Worm (Caenorhabditis elegans) whole organism, L4 larva: ENCODE data around the gene acs-1.
A peak's percentile ranks its signal among the peaks of the same experiment; 100 is the strongest.

Experiments
- F26F4.8 ChIP-seq: fragments of 200-800 bp; sonication (Bioruptor generic); conservative IDR thresholded peaks from 2 replicates; pipeline ENCODE4 v1.3.6; 2022; ENCODE audit warnings: missing genetic modification characterization, missing compliant biosample characterization
- F44E2.7 ChIP-seq: fragments of 200-800 bp; sonication (Bioruptor generic); IDR thresholded peaks from 2 replicates; pipeline ENCODE4 v2.1.2; 2022; ENCODE audit warnings: missing genetic modification characterization, missing compliant biosample characterization
- F49E8.2 ChIP-seq: sonication (generic microtip); optimal IDR thresholded peaks from 2 replicates; lab custom pipeline; 2016; ENCODE audit warnings: missing compliant biosample characterization, mild to moderate bottlenecking, missing genetic modification characterization, borderline replicate concordance
- R02D3.7 ChIP-seq: fragments of 150-350 bp; sonication (generic microtip); optimal IDR thresholded peaks from 3 replicates; lab custom pipeline; 2014; ENCODE audit warnings: missing biosample characterization, missing genetic modification characterization
- T26A8.4 ChIP-seq: fragments of 200-800 bp; sonication (Bioruptor generic); IDR thresholded peaks from 2 replicates; pipeline ENCODE4 v1.3.6; 2022; ENCODE audit warnings: missing genetic modification characterization, missing compliant biosample characterization
- Y105C5A.15 ChIP-seq: fragments of 200-800 bp; sonication (Bioruptor generic); IDR thresholded peaks from 2 replicates; pipeline ENCODE4 v1.3.6; 2022; ENCODE audit warnings: missing genetic modification characterization, missing compliant biosample characterization
- Y48G9A.11 ChIP-seq: fragments of 200-800 bp; sonication (Bioruptor generic); IDR thresholded peaks from 2 replicates; pipeline ENCODE4 v1.3.6; 2022; ENCODE audit warnings: missing genetic modification reagents, missing genetic modification characterization, missing compliant biosample characterization
- Y5F2A.4 ChIP-seq: fragments of 200-800 bp; sonication (Bioruptor generic); optimal IDR thresholded peaks from 2 replicates; lab custom pipeline; 2018; ENCODE audit warnings: mild to moderate bottlenecking, missing genetic modification characterization, missing compliant biosample characterization
- aha-1 ChIP-seq: fragments of 150-350 bp; peaks from one replicate; lab custom pipeline; 2014; ENCODE audit warnings: missing biosample characterization, missing genetic modification characterization
- ama-1 ChIP-seq: fragments of 150-350 bp; optimal IDR thresholded peaks from 2 replicates; lab custom pipeline; 2014; ENCODE audit warnings: inconsistent platforms, mixed read lengths
- arid-1 ChIP-seq: fragments of 200-800 bp; sonication (Bioruptor generic); conservative IDR thresholded peaks from 2 replicates; pipeline ENCODE4 v1.3.6; 2022; ENCODE audit warnings: missing genetic modification reagents, missing genetic modification characterization, missing compliant biosample characterization
- ceh-44 ChIP-seq: fragments of 200-800 bp; sonication (Bioruptor generic); IDR thresholded peaks from 2 replicates; pipeline ENCODE4 v1.3.6; 2022; ENCODE audit warnings: missing genetic modification reagents, missing genetic modification characterization, missing compliant biosample characterization
- daf-16 ChIP-seq, 3 experiments: sonication (generic microtip); optimal IDR thresholded peaks; 2 replicates each; lab custom pipeline; 2016 to 2017; ENCODE audit warnings: missing genetic modification characterization in 3 of 3, missing genetic modification reagents in 3 of 3, mild to moderate bottlenecking in 2 of 3, missing compliant biosample characterization in 2 of 3, missing biosample characterization in 1 of 3, moderate library complexity in 1 of 3
- daf-19 ChIP-seq: fragments of 200-800 bp; sonication (Bioruptor generic); conservative IDR thresholded peaks from 2 replicates; pipeline ENCODE4 v1.3.6; 2022; ENCODE audit warnings: missing genetic modification characterization, missing compliant biosample characterization
- dpl-1 ChIP-seq: fragments of 150-350 bp; optimal IDR thresholded peaks from 2 replicates; lab custom pipeline; 2014; ENCODE audit warnings: missing biosample characterization, missing genetic modification reagents, missing genetic modification characterization
- duxl-1 ChIP-seq: sonication (generic microtip); optimal IDR thresholded peaks from 2 replicates; lab custom pipeline; 2016; ENCODE audit warnings: mild to moderate bottlenecking, missing genetic modification characterization, moderate library complexity, missing compliant biosample characterization; ENCODE audit not compliant: poor library complexity
- egl-43 ChIP-seq: fragments of 200-800 bp; sonication (Bioruptor generic); IDR thresholded peaks from 2 replicates; pipeline ENCODE4 v1.3.6; 2022; ENCODE audit warnings: missing genetic modification reagents, missing genetic modification characterization, missing compliant biosample characterization
- fkh-10 ChIP-seq: fragments of 150-350 bp; optimal IDR thresholded peaks from 2 replicates; lab custom pipeline; 2014; ENCODE audit warnings: missing biosample characterization, missing genetic modification reagents, missing genetic modification characterization
- hlh-11 ChIP-seq: fragments of 200-800 bp; sonication (Bioruptor generic); optimal IDR thresholded peaks from 2 replicates; lab custom pipeline; 2018; ENCODE audit warnings: mild to moderate bottlenecking, missing genetic modification characterization, missing compliant biosample characterization
- hlh-30 ChIP-seq: sonication (generic microtip); optimal IDR thresholded peaks from 2 replicates; lab custom pipeline; 2017; ENCODE audit warnings: antibody characterized with exemption, mild to moderate bottlenecking, missing genetic modification characterization, missing compliant biosample characterization; ENCODE audit not compliant: insufficient read depth
- hmg-1.1 ChIP-seq: fragments of 200-800 bp; sonication (Bioruptor generic); IDR thresholded peaks from 2 replicates; pipeline ENCODE4 v1.3.6; 2022; ENCODE audit warnings: missing genetic modification reagents, missing genetic modification characterization, missing compliant biosample characterization
- lin-1 ChIP-seq: fragments of 200-800 bp; sonication (Bioruptor generic); IDR thresholded peaks from 2 replicates; pipeline ENCODE4 v1.3.6; 2022; ENCODE audit warnings: missing genetic modification reagents, missing genetic modification characterization, missing compliant biosample characterization
- lin-15B ChIP-seq: fragments of 150-350 bp; sonication (generic microtip); optimal IDR thresholded peaks from 3 replicates; lab custom pipeline; 2014; ENCODE audit warnings: missing biosample characterization, missing genetic modification characterization
- lin-29 ChIP-seq: fragments of 200-800 bp; sonication (Bioruptor generic); IDR thresholded peaks from 2 replicates; pipeline ENCODE4 v1.3.6; 2022; ENCODE audit warnings: missing genetic modification reagents, missing genetic modification characterization, missing compliant biosample characterization
- lsy-2 ChIP-seq, 2 experiments: fragments of 150-350 bp in 1 of 2; sonication (generic microtip) in 1 of 2; optimal IDR thresholded peaks; 2 replicates each; lab custom pipeline; 2014 to 2017; ENCODE audit warnings: missing biosample characterization in 2 of 2, missing genetic modification characterization in 2 of 2
- madf-5 ChIP-seq, 2 experiments: fragments of 200-800 bp; sonication (Bioruptor generic); IDR thresholded peaks; 2 replicates each; pipeline ENCODE4 v1.3.6; 2022; ENCODE audit warnings: missing compliant biosample characterization in 2 of 2, missing genetic modification characterization in 2 of 2
- mdl-1 ChIP-seq, 2 experiments: fragments of 150-350 bp in 1 of 2; sonication (generic microtip) in 1 of 2; optimal IDR thresholded peaks; 2 replicates each; lab custom pipeline; 2014 to 2017; ENCODE audit warnings: missing biosample characterization in 2 of 2, missing genetic modification characterization in 2 of 2
- mdt-29 ChIP-seq: fragments of 200-800 bp; sonication (Bioruptor generic); IDR thresholded peaks from 2 replicates; pipeline ENCODE4 v1.3.6; 2022; ENCODE audit warnings: missing genetic modification reagents, missing genetic modification characterization, missing compliant biosample characterization
- nhr-11 ChIP-seq: fragments of 150-350 bp; optimal IDR thresholded peaks from 2 replicates; lab custom pipeline; 2014; ENCODE audit warnings: missing biosample characterization, missing genetic modification characterization
- nhr-28 ChIP-seq: fragments of 150-350 bp; optimal IDR thresholded peaks from 2 replicates; lab custom pipeline; 2014; ENCODE audit warnings: missing biosample characterization, missing genetic modification characterization
- nhr-41 ChIP-seq: fragments of 200-800 bp; sonication (Bioruptor generic); IDR thresholded peaks from 2 replicates; pipeline ENCODE4 v1.3.6; 2022; ENCODE audit warnings: missing genetic modification reagents, missing genetic modification characterization, missing compliant biosample characterization
- nhr-48 ChIP-seq: sonication (generic microtip); optimal IDR thresholded peaks from 2 replicates; lab custom pipeline; 2016; ENCODE audit warnings: mild to moderate bottlenecking, missing genetic modification characterization, missing compliant biosample characterization
- nhr-6 ChIP-seq: fragments of 150-350 bp; optimal IDR thresholded peaks from 2 replicates; lab custom pipeline; 2014; ENCODE audit warnings: missing biosample characterization, missing genetic modification characterization
- set-16 ChIP-seq: fragments of 200-800 bp; sonication (Bioruptor generic); IDR thresholded peaks from 2 replicates; pipeline ENCODE4 v1.3.6; 2022; ENCODE audit warnings: missing genetic modification reagents, missing genetic modification characterization, missing compliant biosample characterization
- snpc-1.2 ChIP-seq: fragments of 200-800 bp; sonication (Bioruptor generic); IDR thresholded peaks from 2 replicates; pipeline ENCODE4 v1.3.6; 2022; ENCODE audit warnings: missing genetic modification reagents, missing genetic modification characterization, missing compliant biosample characterization
- spr-3 ChIP-seq: fragments of 200-800 bp; sonication (Bioruptor generic); optimal IDR thresholded peaks from 2 replicates; lab custom pipeline; 2018; ENCODE audit warnings: mild to moderate bottlenecking, missing genetic modification characterization, missing compliant biosample characterization
- unc-39 ChIP-seq: sonication (generic microtip); optimal IDR thresholded peaks from 2 replicates; lab custom pipeline; 2017; ENCODE audit warnings: missing biosample characterization, missing genetic modification characterization
- vab-7 ChIP-seq: fragments of 200-800 bp; sonication (Bioruptor generic); IDR thresholded peaks from 2 replicates; pipeline ENCODE4 v1.3.6; 2022; ENCODE audit warnings: missing genetic modification reagents, missing genetic modification characterization, missing compliant biosample characterization
- zfp-3 ChIP-seq: fragments of 200-800 bp; sonication (Bioruptor generic); conservative IDR thresholded peaks from 2 replicates; pipeline ENCODE4 v1.3.6; 2022; ENCODE audit warnings: missing genetic modification reagents, missing genetic modification characterization, missing compliant biosample characterization
- zip-11 ChIP-seq: fragments of 200-800 bp; sonication (Bioruptor generic); IDR thresholded peaks from 2 replicates; pipeline ENCODE4 v1.3.6; 2022; ENCODE audit warnings: missing genetic modification characterization, missing compliant biosample characterization
- ztf-7 ChIP-seq: fragments of 150-350 bp; optimal IDR thresholded peaks from 2 replicates; lab custom pipeline; 2014; ENCODE audit warnings: missing biosample characterization, missing genetic modification characterization

acs-1 gene

ce11 chrV:6493821-6494220 lies 31.0 kb upstream of the acs-1 start, which contains the start of gene cpt-6:
TSS of gene cpt-6 (minus strand) at chrV:6493921.
- TF ChIP-seq Y5F2A.4 (no peak), fkh-10 (GFP tag; lab: Kevin White, UChicago) (no peak), dpl-1 (GFP tag; lab: Kevin White, UChicago) (no peak), F49E8.2 (tag; lab: Kevin White, UChicago) (no peak), zip-11 (no peak), lin-15B (tag; lab: Kevin White, UChicago) (no peak), R02D3.7 (no peak), madf-5 (GFP tag; IDR thresholded peaks at IDR 0.05; lab: Robert Waterston, UW) (no peak), daf-19 (no peak), zfp-3 (GFP tag; lab: Robert Waterston, UW) (no peak)

- TF ChIP-seq spr-3 (GFP tag; lab: Kevin White, UChicago) (no peak), Y48G9A.11 (GFP tag; lab: Robert Waterston, UW) (no peak), hlh-11 (peak; percentile 2), set-16 (GFP tag; lab: Robert Waterston, UW) (no peak), nhr-28 (tag; lab: Kevin White, UChicago) (peak; percentile 7), daf-16 (GFP tag; optimal IDR thresholded peaks at IDR 0.05; lab: Kevin White, UChicago) (no peak), daf-16 (tag; optimal IDR thresholded peaks at IDR 0.05; lab: Kevin White, UChicago) (peak; percentile 8)
Measured at ce11 chrV:6495353-6495752, 29.4 kb upstream of the acs-1 start.

- no peak for TF ChIP-seq T26A8.4 (GFP tag; lab: Robert Waterston, UW)
- TF ChIP-seq spr-3 (GFP tag; lab: Kevin White, UChicago) = no peak
- no peak for TF ChIP-seq F26F4.8 (GFP tag; lab: Robert Waterston, UW)
- 0 out of 2 replicates have a peak, but pooled peaks have one; percentile 22 for TF ChIP-seq snpc-1.2
- no peak for TF ChIP-seq nhr-11
- TF ChIP-seq ztf-7 (tag; lab: Kevin White, UChicago) = no peak
- TF ChIP-seq hmg-1.1 (GFP tag; lab: Robert Waterston, UW) = no peak
- no peak for TF ChIP-seq ama-1
- no peak for TF ChIP-seq unc-39 (tag; lab: Kevin White, UChicago)
- peak in 1 of 2 experiments; percentile 51 for TF ChIP-seq lsy-2 (tag; optimal IDR thresholded peaks at IDR 0.05; lab: Kevin White, UChicago)
- TF ChIP-seq lin-1 (GFP tag; lab: Robert Waterston, UW) = no peak
- no peak for TF ChIP-seq mdt-29 (GFP tag; lab: Robert Waterston, UW)
- TF ChIP-seq vab-7 (GFP tag; lab: Robert Waterston, UW) = no peak
- TF ChIP-seq duxl-1 (tag; lab: Kevin White, UChicago) = no peak
- TF ChIP-seq mdl-1 (tag; optimal IDR thresholded peaks at IDR 0.05; lab: Kevin White, UChicago) = no peak
- TF ChIP-seq lin-29 (GFP tag; lab: Robert Waterston, UW) = no peak
Measured at ce11 chrV:6496611-6497158, 28.1 kb upstream of the acs-1 start, which contains the start of gene dgtr-1. TSS of gene dgtr-1 (plus strand) at chrV:6497108.

- TF ChIP-seq fkh-10 (GFP tag; lab: Kevin White, UChicago) (peak; percentile 13), hlh-30 (tag; lab: Kevin White, UChicago) (peak; percentile 6), daf-16 (GFP tag; optimal IDR thresholded peaks at IDR 0.05; lab: Kevin White, UChicago) (no peak), daf-16 (tag; optimal IDR thresholded peaks at IDR 0.05; lab: Kevin White, UChicago) (peak; percentile 55), nhr-41 (GFP tag; lab: Robert Waterston, UW) (no peak), ceh-44 (GFP tag; lab: Robert Waterston, UW) (no peak), aha-1 (peak; percentile 92), nhr-28 (tag; lab: Kevin White, UChicago) (peak; percentile 74), nhr-6 (tag; lab: Kevin White, UChicago) (no peak), nhr-48 (tag; lab: Kevin White, UChicago) (no peak), Y105C5A.15 (no peak), F44E2.7 (GFP tag; lab: Robert Waterston, UW) (no peak), arid-1 (no peak), mdt-29 (GFP tag; lab: Robert Waterston, UW) (no peak), Y5F2A.4 (no peak), egl-43 (no peak)
Measured at ce11 chrV:6498441-6498840, 26.3 kb upstream of the acs-1 start.
